Worm (Caenorhabditis elegans) whole organism, L3 larva: ENCODE data around the gene F07C3.16.

Experiments used
- elt-2 ChIP-seq: sonication (generic microtip); optimal IDR thresholded peaks from 2 replicates; lab custom pipeline; 2016; ENCODE audit warnings: missing genetic modification reagents, mild to moderate bottlenecking, missing genetic modification characterization, missing compliant biosample characterization
- eor-1 ChIP-seq, 2 experiments: fragments of 150-350 bp; optimal IDR thresholded peaks; 2 replicates each; lab custom pipeline; 2014 to 2018; ENCODE audit warnings: missing biosample characterization in 2 of 2, missing genetic modification characterization in 2 of 2
- nfya-1 ChIP-seq: sonication (generic microtip); optimal IDR thresholded peaks from 2 replicates; lab custom pipeline; 2017; ENCODE audit warnings: missing genetic modification characterization, mild to moderate bottlenecking, missing compliant biosample characterization, antibody characterized with exemption, moderate library complexity; ENCODE audit not compliant: insufficient read depth
- nhr-12 ChIP-seq: fragments of 150-350 bp; optimal IDR thresholded peaks from 2 replicates; lab custom pipeline; 2014; ENCODE audit warnings: missing biosample characterization, missing genetic modification characterization
- nhr-237 ChIP-seq: fragments of 150-350 bp; optimal IDR thresholded peaks from 2 replicates; lab custom pipeline; 2014; ENCODE audit warnings: missing biosample characterization, missing genetic modification characterization
- pqm-1 ChIP-seq: fragments of 150-350 bp; optimal IDR thresholded peaks from 2 replicates; lab custom pipeline; 2017; ENCODE audit warnings: missing biosample characterization, missing genetic modification characterization, inconsistent platforms
- skn-1 ChIP-seq: fragments of 150-350 bp; optimal IDR thresholded peaks from 2 replicates; lab custom pipeline; 2014; ENCODE audit warnings: missing biosample characterization, missing genetic modification characterization
- unc-62 ChIP-seq: fragments of 150-350 bp; sonication (generic microtip); optimal IDR thresholded peaks from 4 replicates; lab custom pipeline; 2014; ENCODE audit warnings: missing biosample characterization, missing genetic modification reagents, missing genetic modification characterization

DNA sequence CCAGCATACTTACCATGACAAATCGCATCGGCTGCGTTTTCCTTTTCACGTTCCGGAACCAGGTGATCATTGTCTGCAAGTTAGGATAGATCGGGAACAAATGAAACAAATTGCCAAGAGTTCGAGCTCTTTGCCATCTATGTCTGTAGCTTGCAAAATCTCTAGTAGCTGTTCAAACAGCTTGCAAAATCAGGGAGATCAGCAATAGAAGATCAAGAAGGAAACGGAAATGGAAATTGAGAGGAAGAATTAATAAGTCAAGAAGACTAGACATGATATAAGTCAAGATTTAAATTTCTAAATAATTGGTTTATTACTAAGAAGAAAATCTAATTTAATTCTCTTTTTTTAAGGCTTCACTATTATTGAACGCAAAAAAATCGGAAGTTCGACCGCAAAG, 25.1 kb downstream of the F07C3.16 start, which contains the start of gene F07C3.3:
- TF ChIP-seq pqm-1 (no peak), eor-1 (tag; optimal IDR thresholded peaks at IDR 0.05; lab: Kevin White, UChicago) (no peak), unc-62 (GFP tag; lab: Kevin White, UChicago) (no peak), nfya-1 (tag; lab: Kevin White, UChicago) (no peak), nhr-237 (no peak), nhr-12 (no peak), elt-2 (tag; lab: Kevin White, UChicago) (no peak), skn-1 (no peak)
